Worm (Caenorhabditis elegans) whole organism, young adult: ENCODE data around the gene srh-31.

Experiments used
- B0019.2 ChIP-seq: fragments of 200-800 bp; sonication (Bioruptor generic); conservative IDR thresholded peaks from 2 replicates; pipeline ENCODE4 v1.3.6; 2022; ENCODE audit warnings: missing genetic modification reagents, missing genetic modification characterization, missing compliant biosample characterization
- B0261.1 ChIP-seq: sonication (generic microtip); optimal IDR thresholded peaks from 2 replicates; lab custom pipeline; 2016; ENCODE audit warnings: mild to moderate bottlenecking, missing genetic modification characterization, moderate library complexity, missing compliant biosample characterization
- D2030.7 ChIP-seq: fragments of 200-800 bp; sonication (Bioruptor generic); IDR thresholded peaks from 2 replicates; pipeline ENCODE4 v1.3.6; 2022; ENCODE audit warnings: missing genetic modification reagents, missing genetic modification characterization, missing compliant biosample characterization
- F39B2.1 ChIP-seq: fragments of 200-800 bp; sonication (Bioruptor generic); IDR thresholded peaks from 2 replicates; pipeline ENCODE4 v1.3.6; 2022; ENCODE audit warnings: missing genetic modification reagents, missing genetic modification characterization, missing compliant biosample characterization
- F52B5.7 ChIP-seq: sonication (generic microtip); optimal IDR thresholded peaks from 2 replicates; lab custom pipeline; 2016; ENCODE audit warnings: mild to moderate bottlenecking, missing genetic modification characterization, missing compliant biosample characterization
- F57A8.1 ChIP-seq: fragments of 200-800 bp; sonication (Bioruptor generic); optimal IDR thresholded peaks from 2 replicates; lab custom pipeline; 2018; ENCODE audit warnings: mild to moderate bottlenecking, missing genetic modification characterization, moderate library complexity, missing compliant biosample characterization
- K12H6.12 ChIP-seq: fragments of 200-800 bp; sonication (Bioruptor generic); optimal IDR thresholded peaks from 2 replicates; lab custom pipeline; 2018; ENCODE audit warnings: mild to moderate bottlenecking, missing genetic modification characterization, missing compliant biosample characterization
- Y67H2A.10 ChIP-seq: fragments of 200-800 bp; sonication (Bioruptor generic); conservative IDR thresholded peaks from 2 replicates; pipeline ENCODE4 v1.3.6; 2022; ENCODE audit warnings: missing genetic modification reagents, missing genetic modification characterization, missing compliant biosample characterization
- ZK185.1 ChIP-seq: sonication (generic microtip); optimal IDR thresholded peaks from 2 replicates; lab custom pipeline; 2016; ENCODE audit warnings: mild to moderate bottlenecking, missing genetic modification characterization, missing compliant biosample characterization; ENCODE audit not compliant: poor library complexity, severe bottlenecking
- attf-5 ChIP-seq: fragments of 200-800 bp; sonication (Bioruptor generic); optimal IDR thresholded peaks from 2 replicates; lab custom pipeline; 2018; ENCODE audit warnings: mild to moderate bottlenecking, missing genetic modification characterization, missing compliant biosample characterization
- bed-1 ChIP-seq: fragments of 200-800 bp; sonication (Bioruptor generic); IDR thresholded peaks from 2 replicates; pipeline ENCODE4 v1.3.6; 2022; ENCODE audit warnings: missing genetic modification reagents, missing genetic modification characterization, missing compliant biosample characterization
- bed-2 ChIP-seq: fragments of 200-800 bp; sonication (Bioruptor generic); IDR thresholded peaks from 2 replicates; pipeline ENCODE4 v1.3.6; 2022; ENCODE audit warnings: missing genetic modification reagents, missing genetic modification characterization, missing compliant biosample characterization
- ccch-3 ChIP-seq: fragments of 200-800 bp; sonication (Bioruptor generic); optimal IDR thresholded peaks from 2 replicates; lab custom pipeline; 2018; ENCODE audit warnings: mild to moderate bottlenecking, missing genetic modification characterization, missing compliant biosample characterization
- ceh-100 ChIP-seq: fragments of 200-800 bp; sonication (Bioruptor generic); IDR thresholded peaks from 2 replicates; pipeline ENCODE4 v1.3.6; 2022; ENCODE audit warnings: missing genetic modification reagents, missing genetic modification characterization, missing compliant biosample characterization
- chd-7 ChIP-seq: sonication (generic microtip); optimal IDR thresholded peaks from 2 replicates; lab custom pipeline; 2016; ENCODE audit warnings: mild to moderate bottlenecking, missing genetic modification characterization, moderate library complexity, missing compliant biosample characterization
- dox-1 ChIP-seq: fragments of 200-800 bp; sonication (Bioruptor generic); IDR thresholded peaks from 2 replicates; pipeline ENCODE4 v1.3.6; 2022; ENCODE audit warnings: missing genetic modification reagents, missing genetic modification characterization, missing compliant biosample characterization
- dpff-1 ChIP-seq: sonication (generic microtip); optimal IDR thresholded peaks from 2 replicates; lab custom pipeline; 2017; ENCODE audit warnings: mild to moderate bottlenecking, missing genetic modification characterization, missing compliant biosample characterization
- dpl-1 ChIP-seq: fragments of 150-350 bp; optimal IDR thresholded peaks from 2 replicates; lab custom pipeline; 2014; ENCODE audit warnings: missing biosample characterization, missing genetic modification reagents, missing genetic modification characterization
- hlh-12 ChIP-seq: sonication (generic microtip); optimal IDR thresholded peaks from 2 replicates; lab custom pipeline; 2016; ENCODE audit warnings: missing genetic modification characterization, missing compliant biosample characterization
- hlh-26 ChIP-seq: fragments of 200-800 bp; sonication (Bioruptor generic); conservative IDR thresholded peaks from 2 replicates; pipeline ENCODE4 v1.3.6; 2022; ENCODE audit warnings: missing genetic modification reagents, missing genetic modification characterization, missing compliant biosample characterization
- hrde-1 ChIP-seq: sonication (generic microtip); optimal IDR thresholded peaks from 2 replicates; lab custom pipeline; 2016; ENCODE audit warnings: missing genetic modification characterization, mild to moderate bottlenecking, missing compliant biosample characterization, moderate library complexity, missing genotype, missing genetic modification reagents, borderline replicate concordance
- lir-1 ChIP-seq: fragments of 200-800 bp; sonication (Bioruptor generic); conservative IDR thresholded peaks from 2 replicates; pipeline ENCODE4 v1.3.6; 2022; ENCODE audit warnings: missing genetic modification reagents, missing genetic modification characterization, missing compliant biosample characterization
- madf-8 ChIP-seq: fragments of 200-800 bp; sonication (Bioruptor generic); conservative IDR thresholded peaks from 2 replicates; pipeline ENCODE4 v1.3.6; 2022; ENCODE audit warnings: missing genetic modification reagents, missing genetic modification characterization, missing compliant biosample characterization
- mcd-1 ChIP-seq: fragments of 200-800 bp; sonication (Bioruptor generic); IDR thresholded peaks from 2 replicates; pipeline ENCODE4 v1.3.6; 2022; ENCODE audit warnings: missing genetic modification reagents, missing genetic modification characterization, missing compliant biosample characterization
- mel-28 ChIP-seq: sonication (generic microtip); optimal IDR thresholded peaks from 2 replicates; lab custom pipeline; 2016; ENCODE audit warnings: borderline replicate concordance, mild to moderate bottlenecking, missing genetic modification characterization, missing compliant biosample characterization
- mes-4 ChIP-seq: sonication (generic microtip); optimal IDR thresholded peaks from 2 replicates; lab custom pipeline; 2016; ENCODE audit warnings: missing genotype, missing genetic modification characterization, missing compliant biosample characterization
- nfyb-1 ChIP-seq: fragments of 200-800 bp; sonication (Bioruptor generic); IDR thresholded peaks from 2 replicates; pipeline ENCODE4 v1.3.6; 2022; ENCODE audit warnings: missing genetic modification reagents, missing genetic modification characterization, missing compliant biosample characterization
- nhr-90 ChIP-seq: sonication (generic microtip); optimal IDR thresholded peaks from 2 replicates; lab custom pipeline; 2016; ENCODE audit warnings: missing genotype, mild to moderate bottlenecking, missing genetic modification characterization, missing compliant biosample characterization
- pbrm-1 ChIP-seq: fragments of 200-800 bp; sonication (Bioruptor generic); IDR thresholded peaks from 2 replicates; pipeline ENCODE4 v1.3.6; 2022; ENCODE audit warnings: missing genetic modification reagents, missing genetic modification characterization, missing compliant biosample characterization
- snpc-3.4 ChIP-seq: sonication (generic microtip); optimal IDR thresholded peaks from 2 replicates; lab custom pipeline; 2017; ENCODE audit warnings: missing genetic modification characterization, mild to moderate bottlenecking, missing compliant biosample characterization, antibody characterized with exemption, moderate library complexity, missing genotype, missing genetic modification reagents
- tbx-9 ChIP-seq: sonication (generic microtip); optimal IDR thresholded peaks from 2 replicates; lab custom pipeline; 2016; ENCODE audit warnings: borderline replicate concordance, missing genetic modification characterization, inconsistent platforms, missing compliant biosample characterization
- tlf-1 ChIP-seq: fragments of 200-800 bp; sonication (Bioruptor generic); optimal IDR thresholded peaks from 2 replicates; lab custom pipeline; 2018; ENCODE audit warnings: mild to moderate bottlenecking, missing genetic modification characterization, missing compliant biosample characterization
- zfh-2 ChIP-seq: fragments of 200-800 bp; sonication (Bioruptor generic); conservative IDR thresholded peaks from 2 replicates; pipeline ENCODE4 v1.3.6; 2022; ENCODE audit warnings: missing genetic modification reagents, missing genetic modification characterization, missing compliant biosample characterization
- ztf-18 ChIP-seq: sonication (generic microtip); optimal IDR thresholded peaks from 2 replicates; lab custom pipeline; 2016; ENCODE audit warnings: missing genotype, mild to moderate bottlenecking, missing genetic modification characterization, missing compliant biosample characterization
- ztf-3 ChIP-seq: fragments of 200-800 bp; sonication (Bioruptor generic); optimal IDR thresholded peaks from 2 replicates; lab custom pipeline; 2018; ENCODE audit warnings: mild to moderate bottlenecking, missing genetic modification characterization, missing compliant biosample characterization

Gene srh-31

ce11 chrV:17664367-17664766, 42.8 kb upstream of the srh-31 start (continued):
- TF ChIP-seq tlf-1 (GFP tag; lab: Kevin White, UChicago) (no peak), D2030.7 (GFP tag; lab: Robert Waterston, UW) (no peak), bed-2 (no peak), K12H6.12 (no peak)
- TF ChIP-seq, all 124 proteins: peak for 4

ce11 chrV:17665906-17666305, 41.2 kb upstream of the srh-31 start, which contains the start of gene F59A1.11:
F59A1.11 (minus strand) TSS chrV:17666006.
- TF ChIP-seq hlh-26 = no peak
- no peak for TF ChIP-seq dox-1 (GFP tag; lab: Robert Waterston, UW)
- no peak for TF ChIP-seq F52B5.7 (tag; lab: Kevin White, UChicago)
- TF ChIP-seq ZK185.1 (tag; lab: Kevin White, UChicago) = no peak
- TF ChIP-seq hlh-12 (tag; lab: Kevin White, UChicago) = no peak
- no peak for TF ChIP-seq ccch-3 (GFP tag; lab: Kevin White, UChicago)
- TF ChIP-seq chd-7 (tag; lab: Kevin White, UChicago) = no peak
- TF ChIP-seq mcd-1 (GFP tag; lab: Robert Waterston, UW) = no peak
- no peak for TF ChIP-seq snpc-3.4 (tag; lab: Kevin White, UChicago)
- TF ChIP-seq F57A8.1 (GFP tag; lab: Kevin White, UChicago) = no peak

ce11 chrV:17667676-17668075, 39.4 kb upstream of the srh-31 start, which contains the start of gene F59A1.12:
F59A1.12 (minus strand) TSS chrV:17667776.
- TF ChIP-seq ztf-3 (GFP tag; lab: Kevin White, UChicago) = no peak
- no peak for TF ChIP-seq nhr-90 (tag; lab: Kevin White, UChicago)
- TF ChIP-seq mes-4 = no peak
- no peak for TF ChIP-seq nfyb-1
- no peak for TF ChIP-seq mel-28 (tag; lab: Kevin White, UChicago)
- no peak for TF ChIP-seq dpff-1 (tag; lab: Kevin White, UChicago)
- TF ChIP-seq F39B2.1 (GFP tag; lab: Robert Waterston, UW) = no peak
- no peak for TF ChIP-seq B0261.1 (tag; lab: Kevin White, UChicago)
- no peak for TF ChIP-seq ceh-100
- TF ChIP-seq lir-1 (GFP tag; lab: Robert Waterston, UW) = no peak
- no peak for TF ChIP-seq attf-5 (GFP tag; lab: Kevin White, UChicago)
- TF ChIP-seq madf-8 (GFP tag; lab: Robert Waterston, UW) = no peak
- TF ChIP-seq Y67H2A.10 (GFP tag; lab: Robert Waterston, UW) = no peak
- TF ChIP-seq dpl-1 = no peak
- TF ChIP-seq ztf-18 (tag; lab: Kevin White, UChicago) = no peak
- no peak for TF ChIP-seq chd-7 (tag; lab: Kevin White, UChicago)

- no peak for TF ChIP-seq pbrm-1 (GFP tag; lab: Robert Waterston, UW)
- TF ChIP-seq bed-1 (GFP tag; lab: Robert Waterston, UW) = no peak
- no peak for TF ChIP-seq tbx-9 (tag; lab: Kevin White, UChicago)
- no peak for TF ChIP-seq ztf-3 (GFP tag; lab: Kevin White, UChicago)
- TF ChIP-seq hrde-1 (tag; lab: Kevin White, UChicago) = no peak
- TF ChIP-seq ccch-3 (GFP tag; lab: Kevin White, UChicago) = no peak
- no peak for TF ChIP-seq zfh-2 (GFP tag; lab: Robert Waterston, UW)
- no peak for TF ChIP-seq nfyb-1
- TF ChIP-seq B0019.2 (GFP tag; lab: Robert Waterston, UW) = no peak
- TF ChIP-seq, all 124 proteins: peak for 0
Measured at ce11 chrV:17668531-17668930, 38.6 kb upstream of the srh-31 start, which contains the start of gene str-89. str-89 (plus strand) TSS chrV:17668831.
